Fruit fly (Drosophila melanogaster): ENCODE results near the gene CG4390.
A peak's percentile ranks its signal among the peaks of the same experiment; 100 is the strongest.

Gene CG4390

DNA sequence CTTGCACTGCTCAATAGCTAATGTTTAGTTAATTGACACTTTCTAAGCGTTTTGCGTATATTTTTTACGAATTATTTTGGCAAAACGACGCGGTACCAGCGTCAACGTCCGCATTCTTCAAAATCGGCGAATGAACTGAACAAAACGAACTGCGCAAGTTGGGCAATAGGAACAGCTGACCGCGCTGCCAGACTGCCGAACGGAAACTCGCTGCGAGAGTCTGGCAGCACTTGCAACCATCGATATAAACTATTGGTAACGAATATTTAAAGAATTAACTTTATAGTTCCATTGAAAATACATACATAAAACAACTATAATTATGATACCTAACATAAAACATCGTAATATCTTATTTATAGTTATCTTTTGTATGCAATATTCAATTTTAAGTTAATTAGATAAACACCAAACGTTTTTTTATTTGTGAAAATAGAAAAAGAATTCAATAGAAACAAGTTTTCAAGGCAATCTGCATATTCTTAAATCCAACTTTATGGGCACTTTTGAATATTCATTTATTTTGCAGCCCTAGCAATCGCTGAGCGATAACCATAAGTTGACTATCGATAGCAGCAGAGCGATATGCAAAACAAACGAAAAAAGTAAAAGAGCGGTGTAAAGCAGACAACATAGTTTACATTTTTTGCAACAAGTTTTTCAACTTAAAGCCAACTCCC, 51.0 kb downstream of the CG4390 start, which contains the start of the genes Hs6st and MED25 (continued):
- TF ChIP-seq tio (GFP tag; optimal IDR thresholded peaks at IDR 0.05) (no peak), dpn (GFP tag; optimal IDR thresholded peaks at IDR 0.05) (no peak), CG14860 (GFP tag; IDR thresholded peaks at IDR 0.05; ENCODE audit: partially characterized antibody) (peak; percentile 45; the same call in 1 of the 3 replicates), Sry-β (GFP tag; optimal IDR thresholded peaks at IDR 0.05) (peak; percentile 12), CG34224 (GFP tag; IDR thresholded peaks at IDR 0.05; ENCODE audit: partially characterized antibody) (peak; percentile 70; the same call in 2 of the 3 replicates), lab (GFP tag; optimal IDR thresholded peaks at IDR 0.05) (peak; percentile 78), GATAe (GFP tag; conservative IDR thresholded peaks at IDR 0.05) (no peak), CG15011 (GFP tag; optimal IDR thresholded peaks at IDR 0.05) (peak; percentile 59), ato (GFP tag; IDR thresholded peaks at IDR 0.05; ENCODE audit: partially characterized antibody) (0 out of 2 replicates have a peak, but pooled peaks have one; percentile 40), Rx (GFP tag; IDR thresholded peaks at IDR 0.05) (no peak), az2 (GFP tag; optimal IDR thresholded peaks at IDR 0.05) (peak; percentile 24), CG11247 (GFP tag; IDR thresholded peaks at IDR 0.05) (peak; percentile 29; the same call in 1 of the 2 replicates), lola (GFP tag; optimal IDR thresholded peaks at IDR 0.05) (no peak), chn (GFP tag; optimal IDR thresholded peaks at IDR 0.05) (no peak), Hey (tag; optimal IDR thresholded peaks at IDR 0.05) (no peak), B-H1 (GFP tag; IDR thresholded peaks at IDR 0.05) (no peak), kay (GFP tag; optimal IDR thresholded peaks at IDR 0.05) (peak; percentile 57), luna (GFP tag; optimal IDR thresholded peaks at IDR 0.05) (no peak), en (GFP tag; optimal IDR thresholded peaks at IDR 0.05) (no peak), H2.0 (GFP tag; IDR thresholded peaks at IDR 0.05) (no peak), CG4404 (GFP tag; IDR thresholded peaks at IDR 0.05) (no peak), Dip2 (GFP tag; IDR thresholded peaks at IDR 0.05) (no peak), vfl (GFP tag; optimal IDR thresholded peaks at IDR 0.05) (no peak), fd64A (GFP tag; optimal IDR thresholded peaks at IDR 0.05) (no peak), MTF-1 (GFP tag; optimal IDR thresholded peaks at IDR 0.05; ENCODE audit: borderline replicate concordance) (peak; percentile 6), CG10462 (GFP tag; optimal IDR thresholded peaks at IDR 0.05) (no peak), CG14667 (GFP tag; IDR thresholded peaks at IDR 0.05) (no peak), sug (tag; optimal IDR thresholded peaks at IDR 0.05) (no peak), CG6689 (GFP tag; IDR thresholded peaks at IDR 0.05) (no peak), Hmr (GFP tag; optimal IDR thresholded peaks at IDR 0.05) (peak; percentile 65), rib (GFP tag; IDR thresholded peaks at IDR 0.05) (peak; percentile 18; the same call in 1 of the 2 replicates), CG5245 (GFP tag; optimal IDR thresholded peaks at IDR 0.05) (no peak), Max (GFP tag; optimal IDR thresholded peaks at IDR 0.05) (peak; percentile 44), CG6175 (GFP tag; IDR thresholded peaks at IDR 0.05) (no peak), yki (optimal IDR thresholded peaks at IDR 0.05) (no peak), vnd (GFP tag; IDR thresholded peaks at IDR 0.05; ENCODE audit: partially characterized antibody) (peak; percentile 65), Optix (GFP tag; IDR thresholded peaks at IDR 0.05) (no peak), CG34422 (GFP tag; IDR thresholded peaks at IDR 0.05) (peak; percentile 84; the same call in 1 of the 3 replicates), fd102C (GFP tag; optimal IDR thresholded peaks at IDR 0.05) (no peak), CG9817 (tag; optimal IDR thresholded peaks at IDR 0.05) (no peak), Ada2b (GFP tag; IDR thresholded peaks at IDR 0.05) (no peak; the same call in 1 of the 2 replicates), CG30431 (GFP tag; optimal IDR thresholded peaks at IDR 0.05) (no peak), CG6854 (GFP tag; optimal IDR thresholded peaks at IDR 0.05) (no peak), cwo (GFP tag; optimal IDR thresholded peaks at IDR 0.05) (peak; percentile 45), her (GFP tag; optimal IDR thresholded peaks at IDR 0.05) (peak; percentile 18), CG13424 (tag; optimal IDR thresholded peaks at IDR 0.05) (no peak), Sin3A (optimal IDR thresholded peaks at IDR 0.05) (peak; percentile 88), Vsx1 (GFP tag; optimal IDR thresholded peaks at IDR 0.05) (no peak), sd (tag; optimal IDR thresholded peaks at IDR 0.05) (peak; percentile 36), Med (GFP tag) (peak; percentile 72)
